Fruit fly (Drosophila melanogaster): ENCODE measurements around the gene RpS19a.

Gene RpS19a

DNA sequence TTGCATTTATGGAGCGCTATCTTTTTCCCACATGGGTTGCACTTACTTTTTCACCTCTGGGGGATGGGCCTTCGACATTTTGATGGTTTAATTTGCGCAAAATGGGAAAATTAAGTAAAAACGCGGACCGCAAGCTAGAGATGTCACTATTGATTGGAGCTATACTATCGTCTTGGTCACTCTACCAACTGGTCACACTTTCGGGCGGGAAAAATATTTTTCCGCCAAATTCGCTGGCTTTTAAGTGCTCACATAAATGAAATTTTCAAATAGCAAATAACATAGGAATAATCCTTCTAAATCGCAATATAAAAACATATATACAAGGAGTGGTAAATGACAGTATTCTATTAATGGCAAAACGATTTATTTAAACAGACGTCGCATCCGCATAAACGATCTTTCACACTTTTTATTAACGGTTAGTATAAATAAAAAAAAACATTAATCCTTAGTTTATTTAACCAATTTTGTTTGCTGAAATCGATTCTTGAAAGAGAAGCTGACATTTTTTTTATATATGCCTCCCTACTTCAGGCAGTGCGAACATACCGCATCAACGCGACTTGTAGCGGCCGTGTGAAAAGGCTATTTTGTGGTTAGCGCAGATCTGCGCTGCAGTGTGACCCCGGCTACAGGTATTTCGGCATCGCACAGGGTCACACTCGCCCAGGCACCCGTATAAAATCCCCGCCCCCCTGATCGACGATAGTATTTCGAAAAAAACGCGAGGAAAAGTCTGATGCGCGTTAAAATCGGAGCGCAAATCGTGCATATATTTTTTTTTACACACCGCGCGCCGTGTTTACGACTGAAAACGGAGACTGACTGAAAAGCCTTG is 2.8 kb downstream of the RpS19a start, which contains the start of the genes SNRPG and mthl1 (continued):
- no peak for TF ChIP-seq mld (GFP tag; IDR thresholded peaks at IDR 0.05; ENCODE audit: partially characterized antibody)
- no peak for TF ChIP-seq CG2875 (GFP tag; optimal IDR thresholded peaks at IDR 0.05)
- TF ChIP-seq Hmx (GFP tag; optimal IDR thresholded peaks at IDR 0.05) = peak; percentile 18
- TF ChIP-seq CG7271 (tag; optimal IDR thresholded peaks at IDR 0.05) = no peak
- TF ChIP-seq cas (GFP tag; IDR thresholded peaks at IDR 0.05) = peak; percentile 63; the same call in 1 of the 2 replicates
- TF ChIP-seq CG30020 (tag; optimal IDR thresholded peaks at IDR 0.05) = peak; percentile 94
- peak; percentile 60 for TF ChIP-seq CG9727 (GFP tag; optimal IDR thresholded peaks at IDR 0.05)
- peak; percentile 92 for TF ChIP-seq Gsc (GFP tag; IDR thresholded peaks at IDR 0.05)
- TF ChIP-seq Dbx (GFP tag; IDR thresholded peaks at IDR 0.05) = peak; percentile 94
- peak; percentile 66 for TF ChIP-seq CG16813 (GFP tag; IDR thresholded peaks at IDR 0.05; ENCODE audit: partially characterized antibody)
- peak; percentile 99 for TF ChIP-seq ssp (GFP tag; IDR thresholded peaks at IDR 0.05)
- TF ChIP-seq toy (GFP tag; IDR thresholded peaks at IDR 0.05) = peak; percentile 78
- TF ChIP-seq HLH4C (GFP tag; IDR thresholded peaks at IDR 0.05; ENCODE audit: partially characterized antibody) = peak; percentile 53; the same call in 2 of the 3 replicates
- peak; percentile 84 for TF ChIP-seq tin (GFP tag; optimal IDR thresholded peaks at IDR 0.05)
- TF ChIP-seq CG18011 (GFP tag; optimal IDR thresholded peaks at IDR 0.05) = peak; percentile 40
- peak; percentile 49 for TF ChIP-seq CG3407 (GFP tag; optimal IDR thresholded peaks at IDR 0.05)
- no peak for TF ChIP-seq CG8478 (optimal IDR thresholded peaks at IDR 0.05)
- TF ChIP-seq CG8281 (tag; optimal IDR thresholded peaks at IDR 0.05) = no peak
- peak; percentile 64 for TF ChIP-seq unc-4 (GFP tag; IDR thresholded peaks at IDR 0.05; ENCODE audit: partially characterized antibody)
- peak; percentile 68 for TF ChIP-seq peb (GFP tag; IDR thresholded peaks at IDR 0.05)
- TF ChIP-seq CG10565 (GFP tag; optimal IDR thresholded peaks at IDR 0.05) = no peak
- 0 out of 3 replicates have a peak, but pooled peaks have one; percentile 16 for TF ChIP-seq z (GFP tag; IDR thresholded peaks at IDR 0.05)
- no peak for TF ChIP-seq CG2129 (GFP tag; IDR thresholded peaks at IDR 0.05; ENCODE audit: partially characterized antibody)
- TF ChIP-seq CG31388 (GFP tag; optimal IDR thresholded peaks at IDR 0.05) = peak; percentile 68
- TF ChIP-seq CG3065 (GFP tag; optimal IDR thresholded peaks at IDR 0.05) = peak; percentile 24
- TF ChIP-seq CG9215 (GFP tag; IDR thresholded peaks at IDR 0.05) = peak; percentile 91
- TF ChIP-seq yki (optimal IDR thresholded peaks at IDR 0.05) = no peak
- peak; percentile 95 for TF ChIP-seq Mrtf (GFP tag; IDR thresholded peaks at IDR 0.05)
- TF ChIP-seq Ptx1 (GFP tag; IDR thresholded peaks at IDR 0.05) = peak; percentile 95
- peak; percentile 70 for TF ChIP-seq CG2116 (GFP tag; optimal IDR thresholded peaks at IDR 0.05)
- peak; percentile 74 for TF ChIP-seq Sin3A (optimal IDR thresholded peaks at IDR 0.05)
- TF ChIP-seq dmrt99B (tag; optimal IDR thresholded peaks at IDR 0.05) = peak; percentile 74
- TF ChIP-seq CG10209 (GFP tag; optimal IDR thresholded peaks at IDR 0.05) = peak; percentile 74
- no peak for TF ChIP-seq CG15601 (tag; optimal IDR thresholded peaks at IDR 0.05)
- peak; percentile 7 for TF ChIP-seq fd102C (GFP tag; optimal IDR thresholded peaks at IDR 0.05)
- TF ChIP-seq btn (GFP tag; optimal IDR thresholded peaks at IDR 0.05) = no peak
- TF ChIP-seq gsb-n (tag; optimal IDR thresholded peaks at IDR 0.05) = peak; percentile 55
- TF ChIP-seq row (GFP tag; IDR thresholded peaks at IDR 0.05) = peak; percentile 95
- peak; percentile 47; the same call in 1 of the 3 replicates for TF ChIP-seq CG14860 (GFP tag; IDR thresholded peaks at IDR 0.05; ENCODE audit: partially characterized antibody)
- peak; percentile 19 for TF ChIP-seq HLHmδ (GFP tag; optimal IDR thresholded peaks at IDR 0.05)
- TF ChIP-seq Gug (GFP tag; IDR thresholded peaks at IDR 0.05) = peak; percentile 98
- TF ChIP-seq Stat92E (GFP tag; optimal IDR thresholded peaks at IDR 0.05) = no peak
- peak; percentile 89 for TF ChIP-seq HLH54F (GFP tag; optimal IDR thresholded peaks at IDR 0.05)
- TF ChIP-seq CG6254 (GFP tag; optimal IDR thresholded peaks at IDR 0.05) = no peak
- peak; percentile 63 for TF ChIP-seq CG4854 (GFP tag; optimal IDR thresholded peaks at IDR 0.05)
- peak; percentile 80 for TF ChIP-seq CG1602 (GFP tag; optimal IDR thresholded peaks at IDR 0.05)
- peak; percentile 70 for TF ChIP-seq CG2712 (tag; optimal IDR thresholded peaks at IDR 0.05)
- TF ChIP-seq odd (GFP tag; optimal IDR thresholded peaks at IDR 0.05) = no peak
- TF ChIP-seq gsb (GFP tag; IDR thresholded peaks at IDR 0.05) = peak; percentile 84
